Worm (Caenorhabditis elegans): Measurements from ENCODE around the gene ssp-32.

The ssp-32 gene

DNA sequence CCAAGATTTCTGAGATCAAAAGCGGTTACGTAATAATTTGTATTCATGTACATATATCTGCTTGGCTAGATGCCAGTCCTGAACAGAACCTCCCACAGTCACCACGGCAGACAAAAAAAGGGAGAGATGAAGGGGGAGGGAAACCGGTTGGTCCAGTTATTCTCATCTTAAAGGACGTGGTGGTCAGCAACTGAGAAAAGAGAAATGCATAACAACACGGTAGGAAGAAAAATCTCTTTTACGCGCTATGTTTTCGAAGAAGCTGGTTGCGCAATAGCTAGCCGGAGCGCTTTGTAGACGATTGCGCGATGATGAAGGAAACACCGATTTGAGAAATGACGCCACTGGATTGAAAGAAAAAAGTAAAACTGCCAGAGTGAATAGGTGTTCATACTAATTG lies 22.8 kb downstream of the ssp-32 start:
- TF ChIP-seq tbx-11 (GFP tag; IDR thresholded peaks at IDR 0.05): no peak
- TF ChIP-seq hnd-1 (tag; optimal IDR thresholded peaks at IDR 0.05): no peak
- no peak for TF ChIP-seq flt-1 (GFP tag; IDR thresholded peaks at IDR 0.05)
- TF ChIP-seq scrt-1 (GFP tag; IDR thresholded peaks at IDR 0.05): no peak
- TF ChIP-seq B0310.2 (tag; optimal IDR thresholded peaks at IDR 0.05): no peak
- TF ChIP-seq ceh-36 (tag; optimal IDR thresholded peaks at IDR 0.05): no peak
- no peak for TF ChIP-seq hmbx-1 (tag; optimal IDR thresholded peaks at IDR 0.05)
- no peak for TF ChIP-seq tra-4 (tag; optimal IDR thresholded peaks at IDR 0.05)
- TF ChIP-seq aly-1 (tag; optimal IDR thresholded peaks at IDR 0.05): no peak
- TF ChIP-seq tbx-37 (GFP tag; conservative IDR thresholded peaks at IDR 0.05): no peak
- TF ChIP-seq ama-1 (optimal IDR thresholded peaks at IDR 0.05): no peak

DNA sequence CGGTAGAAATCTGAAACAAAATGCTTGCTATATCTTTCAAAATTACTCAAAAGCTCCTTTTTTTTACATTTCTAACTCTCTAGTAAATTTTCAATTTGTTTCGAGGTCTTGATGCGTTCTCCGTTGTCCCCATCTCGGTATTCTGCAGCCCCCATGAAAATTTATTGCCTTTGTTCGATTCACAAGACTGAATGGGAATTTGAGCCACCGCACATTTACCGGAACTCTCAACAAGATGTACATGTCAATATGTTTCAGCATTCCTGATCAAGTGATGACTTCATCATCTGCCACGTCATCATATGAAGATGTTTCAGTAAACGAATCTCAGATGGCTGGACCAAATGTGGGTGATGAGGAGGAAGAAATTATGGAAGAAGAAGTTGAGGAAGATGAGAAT lies 25.2 kb downstream of the ssp-32 start:
- no peak for TF ChIP-seq hmbx-1 (tag; optimal IDR thresholded peaks at IDR 0.05)
- TF ChIP-seq scrt-1 (GFP tag; IDR thresholded peaks at IDR 0.05): no peak
- TF ChIP-seq F13C5.2 (tag; optimal IDR thresholded peaks at IDR 0.05): no peak
- TF ChIP-seq tra-4 (tag; optimal IDR thresholded peaks at IDR 0.05): no peak
- no peak for TF ChIP-seq ceh-36 (tag; optimal IDR thresholded peaks at IDR 0.05)
- TF ChIP-seq ets-7 (tag; optimal IDR thresholded peaks at IDR 0.05): no peak
- no peak for TF ChIP-seq tbx-11 (GFP tag; IDR thresholded peaks at IDR 0.05)

DNA sequence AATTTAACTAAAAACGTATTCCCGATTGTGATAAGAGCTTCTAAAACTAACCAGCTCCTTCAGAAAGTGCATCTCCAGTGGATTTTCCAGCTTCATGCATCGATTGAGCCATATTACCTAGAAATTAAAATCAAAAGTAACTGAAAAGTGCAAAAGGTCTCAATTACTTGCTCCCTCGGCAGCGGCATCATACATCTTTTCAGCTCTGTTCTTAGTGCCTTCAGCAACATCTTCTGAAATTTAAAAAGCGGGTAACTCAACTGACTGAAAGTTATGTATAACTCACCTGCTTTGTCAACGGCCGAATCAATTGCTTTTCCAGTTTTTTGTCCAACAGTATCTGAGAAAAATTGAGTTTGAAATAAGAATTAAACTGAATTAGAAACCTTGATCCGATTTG lies 29.2 kb downstream of the ssp-32 start:
- no peak for TF ChIP-seq ama-1 (optimal IDR thresholded peaks at IDR 0.05)
- no peak for TF ChIP-seq hmbx-1 (tag; optimal IDR thresholded peaks at IDR 0.05)
- no peak for TF ChIP-seq sea-1 (GFP tag; conservative IDR thresholded peaks at IDR 0.05)
- no peak for TF ChIP-seq flt-1 (GFP tag; IDR thresholded peaks at IDR 0.05)
- no peak for TF ChIP-seq F13C5.2 (tag; optimal IDR thresholded peaks at IDR 0.05)
- TF ChIP-seq tbx-11 (GFP tag; IDR thresholded peaks at IDR 0.05): no peak
- TF ChIP-seq aly-1 (tag; optimal IDR thresholded peaks at IDR 0.05): no peak
- TF ChIP-seq ets-7 (tag; optimal IDR thresholded peaks at IDR 0.05): no peak

DNA sequence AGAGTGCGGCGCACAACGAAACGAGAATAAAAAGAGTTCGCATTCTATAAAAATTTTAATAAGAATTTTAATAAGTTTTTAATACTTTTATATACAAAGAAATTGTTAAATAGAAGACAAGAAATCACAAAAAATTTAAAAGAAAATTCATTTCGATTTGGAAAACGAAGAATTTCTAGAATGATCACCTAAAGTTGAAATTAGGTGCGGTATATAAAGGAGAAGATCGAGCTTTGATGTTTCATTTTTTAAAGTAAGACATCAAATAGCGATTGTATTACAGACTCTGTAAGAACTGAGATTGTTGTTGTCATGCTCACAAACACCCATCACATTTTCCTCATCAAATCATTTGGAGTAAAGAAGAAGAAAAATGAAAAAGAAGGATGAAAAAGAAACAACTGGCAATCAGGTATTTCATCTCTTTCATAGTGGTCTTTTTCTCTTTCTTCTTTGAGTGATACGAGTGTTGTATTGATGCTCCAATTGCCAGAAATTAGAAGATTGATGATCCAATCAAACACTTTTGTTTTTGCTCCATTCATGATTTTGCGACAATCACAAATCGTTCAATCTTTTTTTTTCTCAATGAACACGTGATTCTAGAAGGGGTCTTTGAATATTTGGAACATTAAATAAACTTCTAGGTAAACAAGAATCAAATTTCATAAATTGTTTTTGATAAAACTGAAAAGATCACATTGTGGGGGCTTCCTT lies 33.1 kb downstream of the ssp-32 start, which contains the start of gene dur-1:
Gene dur-1 (minus strand): TSS at position 51 of the 717 bp plus-strand sequence.
- TF ChIP-seq ceh-13 (GFP tag; optimal IDR thresholded peaks at IDR 0.05) (no peak), sea-1 (GFP tag; conservative IDR thresholded peaks at IDR 0.05) (no peak), hnd-1 (tag; optimal IDR thresholded peaks at IDR 0.05) (no peak), flt-1 (GFP tag; IDR thresholded peaks at IDR 0.05) (no peak), scrt-1 (GFP tag; IDR thresholded peaks at IDR 0.05) (no peak), ama-1 (optimal IDR thresholded peaks at IDR 0.05) (no peak), F13C5.2 (tag; optimal IDR thresholded peaks at IDR 0.05) (no peak), B0310.2 (tag; optimal IDR thresholded peaks at IDR 0.05) (no peak), ceh-36 (tag; optimal IDR thresholded peaks at IDR 0.05) (no peak), hmbx-1 (tag; optimal IDR thresholded peaks at IDR 0.05) (no peak), tbx-11 (GFP tag; IDR thresholded peaks at IDR 0.05) (no peak), ets-7 (tag; optimal IDR thresholded peaks at IDR 0.05) (no peak), aly-1 (tag; optimal IDR thresholded peaks at IDR 0.05) (no peak), tra-4 (tag; optimal IDR thresholded peaks at IDR 0.05) (no peak), pes-1 (GFP tag; IDR thresholded peaks at IDR 0.05) (no peak), tbx-37 (GFP tag; conservative IDR thresholded peaks at IDR 0.05) (no peak), hmg-4 (GFP tag; optimal IDR thresholded peaks at IDR 0.05) (no peak)

DNA sequence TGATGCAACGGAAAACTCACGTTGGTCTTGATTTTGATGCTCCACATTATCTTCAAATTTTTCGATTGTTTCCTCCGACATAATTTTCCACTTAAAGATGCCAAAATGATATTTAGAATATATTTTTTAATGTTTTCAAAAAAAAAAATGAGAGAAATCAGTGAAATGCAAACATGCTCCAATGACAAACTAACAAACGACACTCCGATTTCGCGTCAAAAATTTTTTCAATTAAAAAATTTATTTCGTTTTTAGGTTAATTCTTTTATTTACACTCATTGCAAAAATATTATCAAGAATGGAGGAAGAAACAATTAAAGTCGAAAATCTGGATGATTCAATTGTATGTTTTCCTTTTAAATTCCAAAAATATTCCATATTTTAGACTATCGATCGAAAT lies 36.9 kb downstream of the ssp-32 start, which contains the start of the genes trmt-10A and F25H8.2:
Gene trmt-10A (minus strand): TSS at position 159 of the 400 bp plus-strand sequence.
Gene F25H8.2 (plus strand): TSS at position 181 of the 400 bp plus-strand sequence.
- TF ChIP-seq ceh-36 (tag; optimal IDR thresholded peaks at IDR 0.05) (no peak), aly-1 (tag; optimal IDR thresholded peaks at IDR 0.05) (no peak), flt-1 (GFP tag; IDR thresholded peaks at IDR 0.05) (no peak), tbx-37 (GFP tag; conservative IDR thresholded peaks at IDR 0.05) (no peak), hnd-1 (tag; optimal IDR thresholded peaks at IDR 0.05) (no peak), B0310.2 (tag; optimal IDR thresholded peaks at IDR 0.05) (no peak), hmg-4 (GFP tag; optimal IDR thresholded peaks at IDR 0.05) (no peak), ama-1 (optimal IDR thresholded peaks at IDR 0.05) (no peak), ets-7 (tag; optimal IDR thresholded peaks at IDR 0.05) (no peak), tbx-11 (GFP tag; IDR thresholded peaks at IDR 0.05) (no peak), ceh-13 (GFP tag; optimal IDR thresholded peaks at IDR 0.05) (no peak), hmbx-1 (tag; optimal IDR thresholded peaks at IDR 0.05) (no peak), tra-4 (tag; optimal IDR thresholded peaks at IDR 0.05) (no peak), sea-1 (GFP tag; conservative IDR thresholded peaks at IDR 0.05) (no peak), pes-1 (GFP tag; IDR thresholded peaks at IDR 0.05) (no peak)

DNA sequence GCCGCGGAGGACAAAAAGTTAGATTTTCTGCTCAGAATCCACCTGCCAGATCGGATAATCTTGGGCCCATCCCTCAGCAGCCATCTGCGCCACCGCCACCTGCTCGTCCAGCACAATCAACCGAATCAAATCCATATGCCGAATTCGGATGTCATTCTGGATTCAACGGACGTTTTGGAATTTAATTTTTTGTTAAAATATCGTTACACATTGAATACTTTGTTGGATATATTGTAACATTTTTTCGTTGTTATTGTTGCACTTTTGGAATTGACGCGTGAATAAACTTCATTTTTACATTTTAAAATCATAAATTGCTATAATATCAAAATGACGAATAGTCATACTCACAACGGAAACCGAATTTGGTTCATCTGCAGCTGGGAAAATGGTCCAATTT lies 38.4 kb downstream of the ssp-32 start, which contains the start of gene spe-29:
Gene spe-29 (plus strand): TSS at position 301 of the 400 bp plus-strand sequence.
- no peak for TF ChIP-seq hmbx-1 (tag; optimal IDR thresholded peaks at IDR 0.05)
- TF ChIP-seq tra-4 (tag; optimal IDR thresholded peaks at IDR 0.05): no peak
- TF ChIP-seq aly-1 (tag; optimal IDR thresholded peaks at IDR 0.05): no peak
- TF ChIP-seq ama-1 (optimal IDR thresholded peaks at IDR 0.05): no peak
- no peak for TF ChIP-seq scrt-1 (GFP tag; IDR thresholded peaks at IDR 0.05)
- TF ChIP-seq B0310.2 (tag; optimal IDR thresholded peaks at IDR 0.05): no peak
- TF ChIP-seq ceh-36 (tag; optimal IDR thresholded peaks at IDR 0.05): no peak

DNA sequence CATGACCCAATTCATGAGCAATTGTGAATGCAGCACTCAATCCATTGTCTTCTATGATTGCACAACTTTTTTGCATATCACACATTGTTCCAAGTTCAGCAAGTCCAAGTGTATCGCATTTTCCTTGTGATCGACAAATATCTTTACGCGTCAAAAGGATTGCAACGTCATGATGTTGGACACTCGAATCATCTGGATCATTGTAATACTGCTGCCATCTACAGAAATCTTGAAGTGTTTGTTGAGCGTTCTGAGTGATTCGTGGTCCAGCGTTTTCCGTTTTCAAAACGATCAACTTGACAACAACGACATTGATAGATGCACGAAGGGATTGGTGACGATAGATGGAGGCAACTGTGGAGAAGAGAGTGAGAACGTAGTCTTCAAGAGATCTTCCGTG lies 48.0 kb downstream of the ssp-32 start:
- TF ChIP-seq sea-1 (GFP tag; conservative IDR thresholded peaks at IDR 0.05) (no peak), aly-1 (tag; optimal IDR thresholded peaks at IDR 0.05) (no peak), tbx-11 (GFP tag; IDR thresholded peaks at IDR 0.05) (no peak), scrt-1 (GFP tag; IDR thresholded peaks at IDR 0.05) (no peak), ama-1 (optimal IDR thresholded peaks at IDR 0.05) (no peak), pes-1 (GFP tag; IDR thresholded peaks at IDR 0.05) (no peak), ceh-13 (GFP tag; optimal IDR thresholded peaks at IDR 0.05) (no peak), hnd-1 (tag; optimal IDR thresholded peaks at IDR 0.05) (no peak), F13C5.2 (tag; optimal IDR thresholded peaks at IDR 0.05) (no peak), tbx-37 (GFP tag; conservative IDR thresholded peaks at IDR 0.05) (no peak), ceh-36 (tag; optimal IDR thresholded peaks at IDR 0.05) (no peak), ets-7 (tag; optimal IDR thresholded peaks at IDR 0.05) (no peak), B0310.2 (tag; optimal IDR thresholded peaks at IDR 0.05) (no peak), flt-1 (GFP tag; IDR thresholded peaks at IDR 0.05) (no peak), tra-4 (tag; optimal IDR thresholded peaks at IDR 0.05) (no peak), hmbx-1 (tag; optimal IDR thresholded peaks at IDR 0.05) (no peak), hmg-4 (GFP tag; optimal IDR thresholded peaks at IDR 0.05) (no peak)
